Worm (Caenorhabditis elegans) whole organism, early embryonic: ENCODE measurements around the gene olrn-1.

Source experiments
- aly-1 ChIP-seq: sonication (generic microtip); optimal IDR thresholded peaks from 2 replicates; lab custom pipeline; 2016; ENCODE audit warnings: missing genetic modification characterization, missing compliant biosample characterization
- ama-1 ChIP-seq: fragments of 150-350 bp; optimal IDR thresholded peaks from 2 replicates; lab custom pipeline; 2014
- flt-1 ChIP-seq: fragments of 200-800 bp; sonication (Bioruptor generic); IDR thresholded peaks from 2 replicates; pipeline ENCODE4 v1.3.6; 2022; ENCODE audit warnings: missing genetic modification characterization, missing compliant biosample characterization
- hmg-4 ChIP-seq: fragments of 200-800 bp; sonication (Bioruptor generic); optimal IDR thresholded peaks from 2 replicates; lab custom pipeline; 2018; ENCODE audit warnings: mild to moderate bottlenecking, missing genetic modification characterization, missing compliant biosample characterization
- pes-1 ChIP-seq: fragments of 200-800 bp; sonication (Bioruptor generic); IDR thresholded peaks from 2 replicates; pipeline ENCODE4 v1.3.6; 2022; ENCODE audit warnings: missing genetic modification reagents, missing genetic modification characterization, missing compliant biosample characterization
- sea-1 ChIP-seq: fragments of 200-800 bp; sonication (Bioruptor generic); conservative IDR thresholded peaks from 2 replicates; pipeline ENCODE4 v1.3.6; 2022; ENCODE audit warnings: missing genetic modification characterization, missing compliant biosample characterization
- tbx-37 ChIP-seq: fragments of 200-800 bp; sonication (Bioruptor generic); conservative IDR thresholded peaks from 2 replicates; pipeline ENCODE4 v1.3.6; 2022; ENCODE audit warnings: missing genetic modification reagents, missing genetic modification characterization, missing compliant biosample characterization
- tra-4 ChIP-seq: sonication (generic microtip); optimal IDR thresholded peaks from 2 replicates; lab custom pipeline; 2017; ENCODE audit warnings: missing genetic modification characterization, missing compliant biosample characterization

- no peak for TF ChIP-seq tra-4
- no peak for TF ChIP-seq ama-1
- no peak for TF ChIP-seq flt-1 (GFP tag; lab: Robert Waterston, UW)
- TF ChIP-seq pes-1 (GFP tag; lab: Robert Waterston, UW), result no peak
- TF ChIP-seq aly-1 (tag; lab: Kevin White, UChicago), result no peak
- TF ChIP-seq hmg-4 (GFP tag; lab: Kevin White, UChicago), result no peak
- no peak for TF ChIP-seq tbx-37
- TF ChIP-seq sea-1 (GFP tag; lab: Robert Waterston, UW), result no peak
Measured at ce11 chrX:15552024-15552769, 14.7 kb downstream of the olrn-1 start.
